Fruit fly (Drosophila melanogaster) whole organism, embryonic: ENCODE results near the gene Pstk.
A peak's percentile ranks its signal among the peaks of the same experiment; 100 is the strongest.

ENCODE experiments used
- Atf3 ChIP-seq: fragments of 200-800 bp; sonication (Bioruptor generic); optimal IDR thresholded peaks from 3 replicates; lab custom pipeline; 2016; ENCODE audit warnings: missing biosample characterization, missing genetic modification characterization
- BtbVII ChIP-seq: fragments of 200-800 bp; sonication (Bioruptor generic); optimal IDR thresholded peaks from 3 replicates; lab custom pipeline; 2017; ENCODE audit warnings: missing biosample characterization, mild to moderate bottlenecking, missing genetic modification characterization
- CG10209 ChIP-seq: fragments of 200-800 bp; sonication (Bioruptor generic); optimal IDR thresholded peaks from 3 replicates; lab custom pipeline; 2017; ENCODE audit warnings: missing biosample characterization, mild to moderate bottlenecking, missing genetic modification characterization, missing genetic modification reagents
- CG10321 ChIP-seq: fragments of 200-800 bp; sonication (Bioruptor generic); IDR thresholded peaks from 2 replicates; pipeline ENCODE4 v1.3.6; 2022; ENCODE audit warnings: missing biosample characterization, missing genetic modification characterization
- CG10431 ChIP-seq: fragments of 200-800 bp; sonication (Bioruptor generic); optimal IDR thresholded peaks from 3 replicates; lab custom pipeline; 2018; ENCODE audit warnings: missing biosample characterization, mild to moderate bottlenecking, missing genetic modification characterization
- CG10959 ChIP-seq: fragments of 200-800 bp; sonication (Bioruptor generic); IDR thresholded peaks from 2 replicates; pipeline ENCODE4 v1.3.6; 2022; ENCODE audit warnings: missing biosample characterization, missing genetic modification characterization
- CG12769 ChIP-seq: fragments of 200-800 bp; sonication (Bioruptor generic); optimal IDR thresholded peaks from 2 replicates; lab custom pipeline; 2019; ENCODE audit warnings: missing biosample characterization, mild to moderate bottlenecking, missing genetic modification characterization, moderate library complexity
- CG13624 ChIP-seq: fragments of 200-800 bp; sonication (Bioruptor generic); optimal IDR thresholded peaks from 2 replicates; lab custom pipeline; 2016; ENCODE audit warnings: missing biosample characterization, missing genetic modification characterization
- CG13775 ChIP-seq: fragments of 200-800 bp; sonication (Bioruptor generic); optimal IDR thresholded peaks from 3 replicates; lab custom pipeline; 2017; ENCODE audit warnings: missing biosample characterization, mild to moderate bottlenecking, missing genetic modification characterization
- CG14014 ChIP-seq: fragments of 200-800 bp; sonication (Bioruptor generic); IDR thresholded peaks from 2 replicates; pipeline ENCODE4 v1.3.6; 2022; ENCODE audit warnings: missing biosample characterization, missing genetic modification characterization
- CG15601 ChIP-seq: fragments of 200-800 bp; sonication (Bioruptor generic); optimal IDR thresholded peaks from 3 replicates; lab custom pipeline; 2019; ENCODE audit warnings: missing biosample characterization, mild to moderate bottlenecking, missing genetic modification characterization, moderate library complexity
- CG17568 ChIP-seq: fragments of 200-800 bp; sonication (Bioruptor generic); optimal IDR thresholded peaks from 2 replicates; lab custom pipeline; 2018; ENCODE audit warnings: missing biosample characterization, mild to moderate bottlenecking, missing genetic modification characterization, moderate library complexity
- CG18764 ChIP-seq: fragments of 200-800 bp; sonication (Bioruptor generic); optimal IDR thresholded peaks from 3 replicates; lab custom pipeline; 2016; ENCODE audit warnings: missing biosample characterization, missing genetic modification characterization
- CG2202 ChIP-seq: fragments of 200-800 bp; sonication (Bioruptor generic); optimal IDR thresholded peaks from 2 replicates; lab custom pipeline; 2018; ENCODE audit warnings: missing biosample characterization, mild to moderate bottlenecking, missing genetic modification characterization
- CG30431 ChIP-seq: fragments of 200-800 bp; sonication (Bioruptor generic); optimal IDR thresholded peaks from 2 replicates; lab custom pipeline; 2017; ENCODE audit warnings: missing biosample characterization, missing genetic modification characterization
- CG3847 ChIP-seq: fragments of 200-800 bp; sonication (Bioruptor generic); IDR thresholded peaks from 2 replicates; pipeline ENCODE4 v1.3.6; 2022; ENCODE audit warnings: missing biosample characterization, missing genetic modification characterization
- CG4282 ChIP-seq: fragments of 200-800 bp; sonication (Bioruptor generic); optimal IDR thresholded peaks from 2 replicates; lab custom pipeline; 2016; ENCODE audit warnings: missing biosample characterization, missing genetic modification characterization
- CG4424 ChIP-seq: fragments of 200-800 bp; sonication (Bioruptor generic); optimal IDR thresholded peaks from 3 replicates; lab custom pipeline; 2016; ENCODE audit warnings: missing biosample characterization, missing genetic modification characterization
- CG4707 ChIP-seq: fragments of 200-800 bp; sonication (Bioruptor generic); optimal IDR thresholded peaks from 2 replicates; lab custom pipeline; 2018; ENCODE audit warnings: missing biosample characterization, mild to moderate bottlenecking, missing genetic modification characterization, moderate library complexity
- CG6765 ChIP-seq: fragments of 200-800 bp; sonication (Bioruptor generic); optimal IDR thresholded peaks from 3 replicates; lab custom pipeline; 2017; ENCODE audit warnings: missing biosample characterization, mild to moderate bottlenecking, missing genetic modification characterization
- CG7987 ChIP-seq: fragments of 200-800 bp; sonication (Bioruptor generic); optimal IDR thresholded peaks from 2 replicates; lab custom pipeline; 2018; ENCODE audit warnings: missing biosample characterization, mild to moderate bottlenecking, missing genetic modification characterization, moderate library complexity
- CG8281 ChIP-seq: fragments of 200-800 bp; sonication (Bioruptor generic); optimal IDR thresholded peaks from 2 replicates; lab custom pipeline; 2018; ENCODE audit warnings: missing biosample characterization, mild to moderate bottlenecking, missing genetic modification characterization, moderate library complexity
- CTCF ChIP-seq: fragments of 200-800 bp; sonication (Bioruptor generic); optimal IDR thresholded peaks from 2 replicates; lab custom pipeline; 2017; ENCODE audit warnings: missing biosample characterization, mild to moderate bottlenecking, missing genetic modification characterization, moderate library complexity
- CoRest ChIP-seq: fragments of 200-800 bp; sonication (Bioruptor generic); optimal IDR thresholded peaks from 3 replicates; lab custom pipeline; 2018; ENCODE audit warnings: missing biosample characterization, mild to moderate bottlenecking, missing genetic modification characterization, moderate library complexity
- H15 ChIP-seq: fragments of 200-800 bp; sonication (Bioruptor generic); IDR thresholded peaks from 3 replicates; pipeline ENCODE4 v1.3.6; 2022; ENCODE audit warnings: missing biosample characterization, missing genetic modification characterization
- HLH3B ChIP-seq: fragments of 200-800 bp; sonication (Bioruptor generic); IDR thresholded peaks from 2 replicates; pipeline ENCODE4 v1.3.6; 2022; ENCODE audit warnings: missing biosample characterization, missing genetic modification characterization
- Hand ChIP-seq: fragments of 200-800 bp; sonication (Bioruptor generic); optimal IDR thresholded peaks from 2 replicates; lab custom pipeline; 2017; ENCODE audit warnings: mild to moderate bottlenecking, missing biosample characterization, missing genetic modification reagents, missing genetic modification characterization
- Hsf ChIP-seq: fragments of 200-800 bp; sonication (Bioruptor generic); optimal IDR thresholded peaks from 3 replicates; lab custom pipeline; 2016; ENCODE audit warnings: missing biosample characterization, missing genetic modification characterization
- MESR4 ChIP-seq: fragments of 200-800 bp; sonication (Bioruptor generic); optimal IDR thresholded peaks from 2 replicates; lab custom pipeline; 2018; ENCODE audit warnings: missing biosample characterization, mild to moderate bottlenecking, missing genetic modification characterization, moderate library complexity
- Oli ChIP-seq: fragments of 200-800 bp; sonication (Bioruptor generic); optimal IDR thresholded peaks from 2 replicates; lab custom pipeline; 2018; ENCODE audit warnings: missing biosample characterization, mild to moderate bottlenecking, missing genetic modification characterization, moderate library complexity
- ab ChIP-seq: fragments of 200-800 bp; sonication (Bioruptor generic); optimal IDR thresholded peaks from 2 replicates; lab custom pipeline; 2016; ENCODE audit warnings: missing biosample characterization, missing genetic modification characterization
- ara ChIP-seq: fragments of 200-800 bp; sonication (Bioruptor generic); IDR thresholded peaks from 2 replicates; pipeline ENCODE4 v1.3.6; 2022; ENCODE audit warnings: missing biosample characterization, missing genetic modification characterization
- dati ChIP-seq: fragments of 200-800 bp; sonication (Bioruptor generic); IDR thresholded peaks from 2 replicates; pipeline ENCODE4 v1.3.6; 2022; ENCODE audit warnings: missing biosample characterization, missing genetic modification characterization
- dmrt99B ChIP-seq: fragments of 200-800 bp; sonication (Bioruptor generic); optimal IDR thresholded peaks from 2 replicates; lab custom pipeline; 2018; ENCODE audit warnings: missing biosample characterization, mild to moderate bottlenecking, missing genetic modification characterization, moderate library complexity
- dpn ChIP-seq, 2 experiments: fragments of 200-800 bp; sonication (Bioruptor generic); optimal IDR thresholded peaks; 3 replicates each; lab custom pipeline; 2016; ENCODE audit warnings: missing biosample characterization in 2 of 2, missing genetic modification characterization in 2 of 2
- dysf ChIP-seq: fragments of 200-800 bp; sonication (Bioruptor generic); IDR thresholded peaks from 3 replicates; pipeline ENCODE4 v1.3.6; 2022; ENCODE audit warnings: missing biosample characterization, missing genetic modification characterization
- en ChIP-seq: fragments of 200-800 bp; sonication (Bioruptor generic); optimal IDR thresholded peaks from 2 replicates; lab custom pipeline; 2016; ENCODE audit warnings: missing biosample characterization, missing genetic modification characterization
- eve ChIP-seq, 2 experiments: fragments of >200 bp; optimal IDR thresholded peaks; 2 replicates each; lab custom pipeline; 2017; ENCODE audit warnings: missing biosample characterization in 2 of 2, missing genetic modification characterization in 2 of 2
- ewg ChIP-seq: fragments of 200-800 bp; sonication (Bioruptor generic); optimal IDR thresholded peaks from 3 replicates; lab custom pipeline; 2017; ENCODE audit warnings: mild to moderate bottlenecking, missing biosample characterization, missing genetic modification reagents, missing genetic modification characterization
- hbn ChIP-seq: fragments of 200-800 bp; sonication (Bioruptor generic); IDR thresholded peaks from 2 replicates; pipeline ENCODE4 v1.3.6; 2022; ENCODE audit warnings: missing biosample characterization, missing genetic modification characterization; ENCODE audit not compliant: partially characterized antibody
- ind ChIP-seq: fragments of 200-800 bp; sonication (Bioruptor generic); optimal IDR thresholded peaks from 3 replicates; lab custom pipeline; 2016; ENCODE audit warnings: missing biosample characterization, missing genetic modification characterization
- kni ChIP-seq: fragments of 200-800 bp; sonication (Bioruptor generic); optimal IDR thresholded peaks from 3 replicates; lab custom pipeline; 2017; ENCODE audit warnings: mild to moderate bottlenecking, missing biosample characterization, missing genetic modification reagents, missing genetic modification characterization
- org-1 ChIP-seq: fragments of 200-800 bp; sonication (Bioruptor generic); optimal IDR thresholded peaks from 2 replicates; lab custom pipeline; 2017; ENCODE audit warnings: missing biosample characterization, missing genetic modification characterization
- phol ChIP-seq: fragments of 200-800 bp; sonication (Bioruptor generic); optimal IDR thresholded peaks from 3 replicates; lab custom pipeline; 2018; ENCODE audit warnings: missing biosample characterization, mild to moderate bottlenecking, missing genetic modification characterization, moderate library complexity
- pnt ChIP-seq: fragments of 200-800 bp; sonication (Bioruptor generic); optimal IDR thresholded peaks from 3 replicates; lab custom pipeline; 2016; ENCODE audit warnings: missing biosample characterization, missing genetic modification characterization
- pros ChIP-seq: fragments of 200-800 bp; sonication (Bioruptor generic); optimal IDR thresholded peaks from 3 replicates; lab custom pipeline; 2019; ENCODE audit warnings: missing biosample characterization, mild to moderate bottlenecking, missing genetic modification characterization, moderate library complexity
- repo ChIP-seq: fragments of 200-800 bp; sonication (Bioruptor generic); optimal IDR thresholded peaks from 2 replicates; lab custom pipeline; 2016; ENCODE audit warnings: missing biosample characterization, missing genetic modification characterization
- row ChIP-seq: fragments of 200-800 bp; sonication (Bioruptor generic); IDR thresholded peaks from 3 replicates; pipeline ENCODE4 v1.3.6; 2022; ENCODE audit warnings: missing biosample characterization, missing genetic modification characterization
- sqz ChIP-seq: fragments of 200-800 bp; sonication (Bioruptor generic); optimal IDR thresholded peaks from 3 replicates; lab custom pipeline; 2018; ENCODE audit warnings: missing biosample characterization, mild to moderate bottlenecking, missing genetic modification characterization
- tio ChIP-seq: fragments of 200-800 bp; sonication (Bioruptor generic); optimal IDR thresholded peaks from 2 replicates; lab custom pipeline; 2017; ENCODE audit warnings: missing biosample characterization, missing genetic modification characterization, inconsistent platforms
- trh ChIP-seq: fragments of 200-800 bp; sonication (Bioruptor generic); optimal IDR thresholded peaks from 2 replicates; lab custom pipeline; 2016; ENCODE audit warnings: missing biosample characterization, missing genetic modification characterization
- twi ChIP-seq: fragments of 200-800 bp; optimal IDR thresholded peaks from 2 replicates; lab custom pipeline; 2019; ENCODE audit warnings: missing biosample characterization, mild to moderate bottlenecking, missing genetic modification characterization, moderate library complexity

Gene Pstk

DNA sequence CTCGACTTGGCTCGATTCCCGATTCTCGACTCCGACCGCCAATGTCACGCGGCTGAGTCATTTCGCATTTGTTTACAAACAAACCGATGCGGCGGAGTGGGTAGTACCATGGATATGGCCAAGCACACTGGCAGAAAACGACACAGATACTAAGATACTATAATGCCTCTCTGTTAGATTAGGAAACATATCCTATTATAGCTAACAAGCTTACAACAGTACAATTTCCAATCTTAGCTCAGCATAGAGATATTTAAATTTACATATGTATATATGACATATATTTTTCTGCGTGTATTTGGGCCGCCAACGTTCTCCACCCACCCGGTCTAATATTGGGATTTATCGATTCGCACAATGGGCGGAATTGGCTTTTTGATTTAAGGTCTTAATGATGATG, 14.4 kb downstream of the Pstk start (continued):
- TF ChIP-seq eve (GFP tag; optimal IDR thresholded peaks at IDR 0.05; lab: Kevin White, UChicago) (no peak), CoRest (peak; percentile 70), CG8281 (tag; lab: Kevin White, UChicago) (peak; percentile 56), CG14014 (GFP tag; lab: Robert Waterston, UW) (peak; percentile 88), CG18764 (GFP tag; lab: Kevin White, UChicago) (peak; percentile 35), CG13775 (GFP tag; lab: Kevin White, UChicago) (peak; percentile 65), H15 (GFP tag; lab: Robert Waterston, UW) (peak; percentile 69; the same call in 2 of the 3 replicates), dati (GFP tag; lab: Robert Waterston, UW) (0 out of 2 replicates have a peak, but pooled peaks have one; percentile 21), ind (GFP tag; lab: Kevin White, UChicago) (peak; percentile 76), phol (tag; lab: Kevin White, UChicago) (peak; percentile 69), CTCF (GFP tag; lab: Kevin White, UChicago) (peak; percentile 1), CG2202 (tag; lab: Kevin White, UChicago) (peak; percentile 29), CG10209 (GFP tag; lab: Kevin White, UChicago) (peak; percentile 59), ab (GFP tag; lab: Kevin White, UChicago) (no peak), pnt (GFP tag; lab: Kevin White, UChicago) (peak; percentile 43), CG30431 (GFP tag; lab: Kevin White, UChicago) (peak; percentile 43), CG7987 (GFP tag; lab: Kevin White, UChicago) (no peak), twi (tag; lab: Kevin White, UChicago) (no peak), CG10431 (no peak), ewg (peak; percentile 48), en (GFP tag; lab: Kevin White, UChicago) (peak; percentile 23), HLH3B (GFP tag; lab: Robert Waterston, UW) (peak; percentile 74), dysf (GFP tag; lab: Robert Waterston, UW) (peak; percentile 86), CG3847 (GFP tag; lab: Robert Waterston, UW) (peak; percentile 74), org-1 (GFP tag; lab: Kevin White, UChicago) (peak; percentile 66), CG12769 (tag; lab: Kevin White, UChicago) (peak; percentile 94), repo (peak; percentile 43), CG4282 (no peak), kni (no peak), row (GFP tag; lab: Robert Waterston, UW) (peak; percentile 88), MESR4 (GFP tag; lab: Kevin White, UChicago) (no peak), ara (GFP tag; lab: Robert Waterston, UW) (peak; percentile 20; the same call in 1 of the 2 replicates), BtbVII (peak; percentile 61), pros (GFP tag; lab: Kevin White, UChicago) (no peak), trh (GFP tag; lab: Kevin White, UChicago) (no peak), CG15601 (tag; lab: Kevin White, UChicago) (peak; percentile 64), dmrt99B (tag; lab: Kevin White, UChicago) (peak; percentile 85), hbn (GFP tag; lab: Robert Waterston, UW) (no peak), CG17568 (GFP tag; lab: Kevin White, UChicago) (peak; percentile 18), Hand (peak; percentile 59), Atf3 (GFP tag; lab: Kevin White, UChicago) (peak; percentile 16), sqz (peak; percentile 5), CG6765 (GFP tag; lab: Kevin White, UChicago) (peak; percentile 72), dpn (GFP tag; optimal IDR thresholded peaks at IDR 0.05; lab: Kevin White, UChicago) (peak; percentile 67 to 79), CG10959 (GFP tag; lab: Robert Waterston, UW) (peak; percentile 73), CG13624 (peak; percentile 44), CG10321 (GFP tag; lab: Robert Waterston, UW) (no peak), Oli (tag; lab: Kevin White, UChicago) (peak; percentile 78), Hsf (peak; percentile 66), tio (GFP tag; lab: Kevin White, UChicago) (peak; percentile 72), CG4424 (peak; percentile 77), CG4707 (peak; percentile 13)
